Worm (Caenorhabditis elegans): Measurements from ENCODE around the gene T05B4.10.

- no peak for TF ChIP-seq tra-4 (tag; optimal IDR thresholded peaks at IDR 0.05)
- no peak for TF ChIP-seq ceh-13 (GFP tag; optimal IDR thresholded peaks at IDR 0.05)
Observed at ce11 chrV:4094740-4095139, 25.8 kb downstream of the T05B4.10 start, which contains the start of gene nhr-181.

Data from whole organism, early embryonic.